Fruit fly (Drosophila melanogaster) whole organism, embryonic: ENCODE data around the gene CG42307.

Source experiments
- CG11247 ChIP-seq: fragments of 200-800 bp; sonication (Bioruptor generic); IDR thresholded peaks from 2 replicates; pipeline ENCODE4 v1.3.6; 2022; ENCODE audit warnings: missing biosample characterization, missing genetic modification characterization
- CG12236 ChIP-seq: fragments of 200-800 bp; sonication (Bioruptor generic); optimal IDR thresholded peaks from 2 replicates; lab custom pipeline; 2016; ENCODE audit warnings: missing biosample characterization, missing genetic modification characterization
- CG13894 ChIP-seq: fragments of 200-800 bp; sonication (Bioruptor generic); optimal IDR thresholded peaks from 3 replicates; lab custom pipeline; 2018; ENCODE audit warnings: missing biosample characterization, mild to moderate bottlenecking, missing genetic modification characterization, moderate library complexity
- CG14667 ChIP-seq: fragments of 200-800 bp; sonication (Bioruptor generic); IDR thresholded peaks from 2 replicates; pipeline ENCODE4 v1.3.6; 2022; ENCODE audit warnings: missing biosample characterization, missing genetic modification characterization
- CG14860 ChIP-seq: fragments of 200-800 bp; sonication (Bioruptor generic); IDR thresholded peaks from 3 replicates; pipeline ENCODE4 v1.3.6; 2022; ENCODE audit warnings: missing biosample characterization, missing genetic modification characterization; ENCODE audit not compliant: partially characterized antibody
- CG15011 ChIP-seq: fragments of 200-800 bp; sonication (Bioruptor generic); optimal IDR thresholded peaks from 3 replicates; lab custom pipeline; 2018; ENCODE audit warnings: missing biosample characterization, mild to moderate bottlenecking, missing genetic modification characterization
- CG17328 ChIP-seq: fragments of 200-800 bp; sonication (Bioruptor generic); IDR thresholded peaks from 2 replicates; pipeline ENCODE4 v1.3.6; 2022; ENCODE audit warnings: missing biosample characterization, missing genetic modification characterization
- CG1792 ChIP-seq: fragments of 200-800 bp; sonication (Bioruptor generic); optimal IDR thresholded peaks from 2 replicates; lab custom pipeline; 2016; ENCODE audit warnings: missing biosample characterization, missing genetic modification characterization
- CG18619 ChIP-seq: fragments of 200-800 bp; sonication (Bioruptor generic); optimal IDR thresholded peaks from 3 replicates; lab custom pipeline; 2017; ENCODE audit warnings: missing biosample characterization, mild to moderate bottlenecking, missing genetic modification characterization
- CG2889 ChIP-seq: fragments of 200-800 bp; sonication (Bioruptor generic); IDR thresholded peaks from 3 replicates; pipeline ENCODE4 v1.3.6; 2022; ENCODE audit warnings: missing biosample characterization, missing genetic modification characterization
- CG31388 ChIP-seq: fragments of 200-800 bp; sonication (Bioruptor generic); optimal IDR thresholded peaks from 2 replicates; lab custom pipeline; 2016; ENCODE audit warnings: missing biosample characterization, missing genetic modification characterization
- CG4360 ChIP-seq: fragments of 200-800 bp; sonication (Bioruptor generic); IDR thresholded peaks from 2 replicates; pipeline ENCODE4 v1.3.6; 2022; ENCODE audit warnings: missing biosample characterization, missing genetic modification characterization
- CG4854 ChIP-seq: fragments of 200-800 bp; sonication (Bioruptor generic); optimal IDR thresholded peaks from 2 replicates; lab custom pipeline; 2016; ENCODE audit warnings: missing biosample characterization, missing genetic modification characterization, inconsistent platforms
- CG6791 ChIP-seq: fragments of 200-800 bp; sonication (Bioruptor generic); IDR thresholded peaks from 3 replicates; pipeline ENCODE4 v1.3.6; 2022; ENCODE audit warnings: missing biosample characterization, missing genetic modification characterization; ENCODE audit not compliant: partially characterized antibody
- CG6854 ChIP-seq: fragments of 200-800 bp; sonication (Bioruptor generic); optimal IDR thresholded peaks from 3 replicates; lab custom pipeline; 2017; ENCODE audit warnings: missing biosample characterization, mild to moderate bottlenecking, missing genetic modification characterization
- CG7928 ChIP-seq: fragments of 200-800 bp; sonication (Bioruptor generic); optimal IDR thresholded peaks from 2 replicates; lab custom pipeline; 2017; ENCODE audit warnings: missing biosample characterization, mild to moderate bottlenecking, missing genetic modification characterization
- CG8924 ChIP-seq: fragments of 200-800 bp; optimal IDR thresholded peaks from 3 replicates; lab custom pipeline; 2019; ENCODE audit warnings: missing biosample characterization, mild to moderate bottlenecking, missing genetic modification characterization, moderate library complexity
- CkIIα-i1 ChIP-seq: fragments of 200-800 bp; sonication (Bioruptor generic); IDR thresholded peaks from 2 replicates; pipeline ENCODE4 v1.3.6; 2022; ENCODE audit warnings: missing biosample characterization, missing genetic modification characterization
- D19B ChIP-seq: fragments of 200-800 bp; sonication (Bioruptor generic); optimal IDR thresholded peaks from 2 replicates; lab custom pipeline; 2017; ENCODE audit warnings: missing biosample characterization, mild to moderate bottlenecking, missing genetic modification characterization
- Dll ChIP-seq: fragments of 200-800 bp; sonication (Bioruptor generic); IDR thresholded peaks from 4 replicates; pipeline ENCODE4 v1.3.6; 2022; ENCODE audit warnings: missing biosample characterization, missing genetic modification characterization; ENCODE audit not compliant: partially characterized antibody
- Hr78 ChIP-seq, 2 experiments: fragments of 200-800 bp in 1 of 2; fragments of >200 bp in 1 of 2; sonication (Bioruptor generic) in 1 of 2; optimal IDR thresholded peaks; 2 replicates each; lab custom pipeline; 2017 to 2019; ENCODE audit warnings: missing biosample characterization in 2 of 2, missing genetic modification characterization in 2 of 2, mild to moderate bottlenecking in 1 of 2, moderate library complexity in 1 of 2
- Lpt ChIP-seq: fragments of >200 bp; optimal IDR thresholded peaks from 2 replicates; lab custom pipeline; 2018; ENCODE audit warnings: missing biosample characterization, missing genetic modification characterization
- NFAT ChIP-seq: fragments of 200-800 bp; sonication (Bioruptor generic); IDR thresholded peaks from 2 replicates; pipeline ENCODE4 v1.3.6; 2022; ENCODE audit warnings: missing biosample characterization, missing genetic modification characterization
- Oaz ChIP-seq: fragments of 200-800 bp; sonication (Bioruptor generic); IDR thresholded peaks from 2 replicates; pipeline ENCODE4 v1.3.6; 2022; ENCODE audit warnings: missing biosample characterization, missing genetic modification characterization
- Opbp ChIP-seq: fragments of 200-800 bp; sonication (Bioruptor generic); IDR thresholded peaks from 3 replicates; pipeline ENCODE4 v1.3.6; 2022; ENCODE audit warnings: missing biosample characterization, missing genetic modification characterization; ENCODE audit not compliant: partially characterized antibody
- Taf1 ChIP-seq: fragments of 200-800 bp; sonication (Bioruptor generic); IDR thresholded peaks from 2 replicates; pipeline ENCODE4 v1.3.6; 2022; ENCODE audit warnings: missing biosample characterization, missing genetic modification characterization
- Vsx1 ChIP-seq: fragments of 200-800 bp; sonication (Bioruptor generic); optimal IDR thresholded peaks from 2 replicates; lab custom pipeline; 2017; ENCODE audit warnings: missing biosample characterization, mild to moderate bottlenecking, missing genetic modification characterization, missing genetic modification reagents
- Xrp1 ChIP-seq: fragments of 200-800 bp; sonication (Bioruptor generic); IDR thresholded peaks from 2 replicates; pipeline ENCODE4 v1.3.6; 2022; ENCODE audit warnings: missing biosample characterization, missing genetic modification characterization
- bowl ChIP-seq: fragments of 200-800 bp; sonication (Bioruptor generic); IDR thresholded peaks from 2 replicates; pipeline ENCODE4 v1.3.6; 2022; ENCODE audit warnings: missing biosample characterization, missing genetic modification characterization
- chif ChIP-seq, 2 experiments: fragments of 200-800 bp; sonication (Bioruptor generic); optimal IDR thresholded peaks; 3 replicates each; lab custom pipeline; 2016; ENCODE audit warnings: missing biosample characterization in 2 of 2, missing genetic modification characterization in 2 of 2
- da ChIP-seq: fragments of 200-800 bp; sonication (Bioruptor generic); optimal IDR thresholded peaks from 2 replicates; lab custom pipeline; 2016; ENCODE audit warnings: missing biosample characterization, missing genetic modification characterization
- dimm ChIP-seq: fragments of 200-800 bp; sonication (Bioruptor generic); IDR thresholded peaks from 2 replicates; pipeline ENCODE4 v1.3.6; 2022; ENCODE audit warnings: missing biosample characterization, missing genetic modification characterization
- en ChIP-seq: fragments of 200-800 bp; sonication (Bioruptor generic); optimal IDR thresholded peaks from 2 replicates; lab custom pipeline; 2016; ENCODE audit warnings: missing biosample characterization, missing genetic modification characterization
- gcm ChIP-seq: fragments of 200-800 bp; sonication (Bioruptor generic); optimal IDR thresholded peaks from 2 replicates; lab custom pipeline; 2019; ENCODE audit warnings: missing biosample characterization, mild to moderate bottlenecking, missing genetic modification characterization, moderate library complexity
- gfzf ChIP-seq: fragments of 200-800 bp; sonication (Bioruptor generic); optimal IDR thresholded peaks from 2 replicates; lab custom pipeline; 2016; ENCODE audit warnings: missing biosample characterization, mild to moderate bottlenecking, missing genetic modification characterization, moderate library complexity
- gsb ChIP-seq: fragments of 200-800 bp; sonication (Bioruptor generic); IDR thresholded peaks from 2 replicates; pipeline ENCODE4 v1.3.6; 2022; ENCODE audit warnings: missing biosample characterization, missing genetic modification characterization
- ham ChIP-seq: fragments of 200-800 bp; sonication (Bioruptor generic); IDR thresholded peaks from 2 replicates; pipeline ENCODE4 v1.3.6; 2022; ENCODE audit warnings: missing biosample characterization, missing genetic modification characterization
- mld ChIP-seq: fragments of 200-800 bp; sonication (Bioruptor generic); IDR thresholded peaks from 3 replicates; pipeline ENCODE4 v1.3.6; 2022; ENCODE audit warnings: missing biosample characterization, missing genetic modification characterization; ENCODE audit not compliant: partially characterized antibody
- oc ChIP-seq: fragments of 200-800 bp; sonication (Bioruptor generic); optimal IDR thresholded peaks from 2 replicates; lab custom pipeline; 2018; ENCODE audit warnings: missing biosample characterization, mild to moderate bottlenecking, missing genetic modification characterization, moderate library complexity
- rib ChIP-seq: fragments of 200-800 bp; sonication (Bioruptor generic); IDR thresholded peaks from 2 replicates; pipeline ENCODE4 v1.3.6; 2022; ENCODE audit warnings: missing biosample characterization, missing genetic modification characterization
- slbo ChIP-seq: fragments of 200-800 bp; sonication (Bioruptor generic); IDR thresholded peaks from 2 replicates; pipeline ENCODE4 v1.3.6; 2022; ENCODE audit warnings: missing biosample characterization, missing genetic modification characterization
- sob ChIP-seq: fragments of 200-800 bp; sonication (Bioruptor generic); IDR thresholded peaks from 2 replicates; pipeline ENCODE4 v1.3.6; 2022; ENCODE audit warnings: missing biosample characterization, missing genetic modification characterization
- ssp ChIP-seq: fragments of 200-800 bp; sonication (Bioruptor generic); IDR thresholded peaks from 2 replicates; pipeline ENCODE4 v1.3.6; 2022; ENCODE audit warnings: missing biosample characterization, missing genetic modification characterization
- stwl ChIP-seq: fragments of 200-800 bp; sonication (Bioruptor generic); optimal IDR thresholded peaks from 3 replicates; lab custom pipeline; 2018; ENCODE audit warnings: missing biosample characterization, mild to moderate bottlenecking, missing genetic modification characterization, moderate library complexity
- sug ChIP-seq: fragments of 200-800 bp; optimal IDR thresholded peaks from 2 replicates; lab custom pipeline; 2019; ENCODE audit warnings: missing biosample characterization, mild to moderate bottlenecking, missing genetic modification characterization, moderate library complexity
- toy ChIP-seq: fragments of 200-800 bp; sonication (Bioruptor generic); IDR thresholded peaks from 2 replicates; pipeline ENCODE4 v1.3.6; 2022; ENCODE audit warnings: missing biosample characterization, missing genetic modification characterization
- twi ChIP-seq: fragments of 200-800 bp; optimal IDR thresholded peaks from 2 replicates; lab custom pipeline; 2019; ENCODE audit warnings: missing biosample characterization, mild to moderate bottlenecking, missing genetic modification characterization, moderate library complexity
- tx ChIP-seq: fragments of 200-800 bp; sonication (Bioruptor generic); optimal IDR thresholded peaks from 2 replicates; lab custom pipeline; 2016; ENCODE audit warnings: missing biosample characterization, missing genetic modification characterization
- wek ChIP-seq: fragments of 200-800 bp; sonication (Bioruptor generic); optimal IDR thresholded peaks from 3 replicates; lab custom pipeline; 2018; ENCODE audit warnings: missing biosample characterization, mild to moderate bottlenecking, missing genetic modification characterization, moderate library complexity

Gene CG42307

DNA sequence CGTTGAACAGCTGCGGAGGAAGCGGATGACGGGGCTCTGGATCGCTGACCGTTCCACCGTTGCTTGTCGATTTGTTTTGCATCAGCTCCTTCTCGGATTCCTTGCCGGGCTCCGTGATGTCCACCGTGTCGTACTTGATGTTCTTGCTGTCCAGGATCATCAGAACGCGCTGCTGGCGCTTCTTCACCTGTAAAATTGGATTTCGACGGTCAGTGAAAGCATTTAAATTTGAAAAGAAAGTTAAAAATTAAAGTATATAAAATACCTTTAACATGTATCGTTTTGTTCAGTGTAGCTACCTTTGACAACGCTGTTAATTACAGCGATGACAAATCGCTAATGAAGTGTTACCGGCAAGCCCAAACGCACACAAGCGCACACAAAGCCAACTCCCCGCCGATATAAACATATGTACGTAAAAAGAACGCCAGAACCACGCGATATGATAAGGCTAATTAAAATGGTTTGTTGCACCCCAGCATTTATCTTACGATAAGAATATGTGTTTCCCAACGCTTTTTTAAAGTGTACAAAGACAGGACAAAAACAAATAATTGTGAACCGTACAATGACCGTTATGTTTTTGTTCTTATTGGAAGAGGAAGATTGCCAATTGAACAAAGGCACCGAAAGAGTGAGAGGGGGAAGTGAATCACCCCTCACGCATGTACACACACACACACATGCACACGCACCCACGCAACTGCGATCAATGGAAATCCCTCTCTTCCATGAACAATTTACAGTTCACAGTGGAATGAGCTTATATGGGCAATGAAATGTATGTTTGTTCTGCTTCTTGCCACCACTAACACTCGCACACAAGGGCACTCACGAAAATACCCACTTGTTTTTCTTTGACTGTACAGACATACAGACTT, 39.1 kb downstream of the CG42307 start (continued):
- peak; percentile 45 for TF ChIP-seq slbo (GFP tag; lab: Robert Waterston, UW)
- no peak for TF ChIP-seq bowl (GFP tag; lab: Robert Waterston, UW)
- no peak for TF ChIP-seq NFAT (GFP tag; lab: Robert Waterston, UW)
- no peak for TF ChIP-seq CG7928 (GFP tag; lab: Kevin White, UChicago)
- no peak for TF ChIP-seq Dll (GFP tag; lab: Robert Waterston, UW)
- no peak for TF ChIP-seq CG13894
- peak; percentile 67 for TF ChIP-seq rib (GFP tag; lab: Robert Waterston, UW)
- TF ChIP-seq toy (GFP tag; lab: Robert Waterston, UW), result no peak
- TF ChIP-seq D19B, result no peak
- TF ChIP-seq CG11247 (GFP tag; lab: Robert Waterston, UW), result no peak
- peak; percentile 94 for TF ChIP-seq sug (tag; lab: Kevin White, UChicago)
- TF ChIP-seq Xrp1 (GFP tag; lab: Robert Waterston, UW), result peak; percentile 47; the same call in 1 of the 2 replicates
- TF ChIP-seq CG14860 (GFP tag; lab: Robert Waterston, UW), result no peak
- TF ChIP-seq CG6791 (GFP tag; lab: Robert Waterston, UW), result no peak
- no peak for TF ChIP-seq CG14667 (GFP tag; lab: Robert Waterston, UW)
- no peak for TF ChIP-seq CG6854 (GFP tag; lab: Kevin White, UChicago)
- TF ChIP-seq CG17328 (GFP tag; lab: Robert Waterston, UW), result peak; percentile 33; the same call in 1 of the 2 replicates
- TF ChIP-seq Taf1 (GFP tag; lab: Robert Waterston, UW), result no peak
- peak; percentile 9 for TF ChIP-seq en (GFP tag; lab: Kevin White, UChicago)
- TF ChIP-seq CG12236 (GFP tag; lab: Kevin White, UChicago), result no peak
- TF ChIP-seq CG4360 (GFP tag; lab: Robert Waterston, UW), result no peak
- TF ChIP-seq tx, result no peak
- TF ChIP-seq CG1792 (GFP tag; lab: Kevin White, UChicago), result no peak
- no peak for TF ChIP-seq wek (GFP tag; lab: Kevin White, UChicago)
- TF ChIP-seq oc (tag; lab: Kevin White, UChicago), result no peak
- TF ChIP-seq CG2889 (GFP tag; lab: Robert Waterston, UW), result peak; percentile 36; the same call in 1 of the 3 replicates
- TF ChIP-seq stwl (tag; lab: Kevin White, UChicago), result no peak
- no peak for TF ChIP-seq ssp
- TF ChIP-seq mld (GFP tag; lab: Robert Waterston, UW), result no peak
- no peak for TF ChIP-seq CG4854 (GFP tag; lab: Kevin White, UChicago)
- no peak for TF ChIP-seq twi (tag; lab: Kevin White, UChicago)
- no peak for TF ChIP-seq dimm (GFP tag; lab: Robert Waterston, UW)
- TF ChIP-seq sob (GFP tag; lab: Robert Waterston, UW), result 0 out of 2 replicates have a peak, but pooled peaks have one; percentile 38
- no peak for TF ChIP-seq gfzf
- no peak for TF ChIP-seq CG31388 (GFP tag; lab: Kevin White, UChicago)
- peak in 1 of 2 experiments; percentile 47 for TF ChIP-seq Hr78 (GFP tag; optimal IDR thresholded peaks at IDR 0.05; lab: Kevin White, UChicago)
- TF ChIP-seq CG18619, result peak; percentile 16
- TF ChIP-seq chif (GFP tag; optimal IDR thresholded peaks at IDR 0.05; lab: Kevin White, UChicago), result no peak
- peak; percentile 5 for TF ChIP-seq gcm
- TF ChIP-seq ham (GFP tag; lab: Robert Waterston, UW), result no peak
- TF ChIP-seq CG15011, result no peak
- TF ChIP-seq Vsx1, result peak; percentile 95
- no peak for TF ChIP-seq Oaz
- no peak for TF ChIP-seq Lpt (GFP tag; lab: Kevin White, UChicago)
- no peak for TF ChIP-seq CkIIα-i1 (GFP tag; lab: Robert Waterston, UW)
- TF ChIP-seq gsb (GFP tag; lab: Robert Waterston, UW), result no peak
- TF ChIP-seq CG8924 (tag; lab: Kevin White, UChicago), result peak; percentile 42
- TF ChIP-seq da (GFP tag; lab: Kevin White, UChicago), result no peak
- no peak for TF ChIP-seq Opbp (GFP tag; lab: Robert Waterston, UW)
